Worm (Caenorhabditis elegans) whole organism, early embryonic: ENCODE data around the gene symk-1.

ENCODE experiments used
- ama-1 ChIP-seq: fragments of 150-350 bp; optimal IDR thresholded peaks from 2 replicates; lab custom pipeline; 2014
- hmbx-1 ChIP-seq: sonication (generic microtip); optimal IDR thresholded peaks from 2 replicates; lab custom pipeline; 2016; ENCODE audit warnings: mild to moderate bottlenecking, missing genetic modification characterization, missing compliant biosample characterization

- TF ChIP-seq ama-1 (lab: Kevin White, UChicago) (no peak), hmbx-1 (tag; lab: Kevin White, UChicago) (no peak)
These were observed 33.1 kb upstream of the symk-1 start, which contains the start of gene otpl-4 for ce11 chrV:8537031-8537430.
